Fruit fly (Drosophila melanogaster) whole organism, embryonic: Measurements from ENCODE around the gene CG3984.

Experiments used
- B-H1 ChIP-seq: fragments of 200-800 bp; sonication (Bioruptor generic); IDR thresholded peaks from 3 replicates; pipeline ENCODE4 v1.3.6; 2022; ENCODE audit warnings: missing biosample characterization, missing genetic modification characterization
- Blimp-1 ChIP-seq: fragments of 200-800 bp; sonication (Bioruptor generic); optimal IDR thresholded peaks from 3 replicates; lab custom pipeline; 2018; ENCODE audit warnings: missing biosample characterization, missing genetic modification characterization, mild to moderate bottlenecking, moderate library complexity, missing genetic modification reagents
- CG10267 ChIP-seq: fragments of 200-800 bp; sonication (Bioruptor generic); optimal IDR thresholded peaks from 2 replicates; lab custom pipeline; 2018; ENCODE audit warnings: missing biosample characterization, mild to moderate bottlenecking, missing genetic modification characterization, moderate library complexity
- CG10431 ChIP-seq: fragments of 200-800 bp; sonication (Bioruptor generic); optimal IDR thresholded peaks from 3 replicates; lab custom pipeline; 2018; ENCODE audit warnings: missing biosample characterization, mild to moderate bottlenecking, missing genetic modification characterization
- CG11456 ChIP-seq: fragments of 200-800 bp; sonication (Bioruptor generic); IDR thresholded peaks from 3 replicates; pipeline ENCODE4 v1.3.6; 2022; ENCODE audit warnings: missing biosample characterization, missing genetic modification characterization
- CG12236 ChIP-seq: fragments of 200-800 bp; sonication (Bioruptor generic); optimal IDR thresholded peaks from 2 replicates; lab custom pipeline; 2016; ENCODE audit warnings: missing biosample characterization, missing genetic modification characterization
- CG12744 ChIP-seq: fragments of 200-800 bp; sonication (Bioruptor generic); optimal IDR thresholded peaks from 2 replicates; lab custom pipeline; 2016; ENCODE audit warnings: missing biosample characterization, missing genetic modification characterization
- CG12942 ChIP-seq: fragments of 200-800 bp; sonication (Bioruptor generic); optimal IDR thresholded peaks from 3 replicates; lab custom pipeline; 2016; ENCODE audit warnings: missing biosample characterization, missing genetic modification characterization
- CG13424 ChIP-seq: fragments of 200-800 bp; sonication (Bioruptor generic); optimal IDR thresholded peaks from 2 replicates; lab custom pipeline; 2019; ENCODE audit warnings: missing biosample characterization, mild to moderate bottlenecking, missing genetic modification characterization, moderate library complexity
- CG1602 ChIP-seq: fragments of 200-800 bp; sonication (Bioruptor generic); optimal IDR thresholded peaks from 3 replicates; lab custom pipeline; 2016; ENCODE audit warnings: missing biosample characterization, missing genetic modification characterization
- CG1603 ChIP-seq: fragments of 200-800 bp; sonication (Bioruptor generic); optimal IDR thresholded peaks from 2 replicates; lab custom pipeline; 2019; ENCODE audit warnings: missing biosample characterization, mild to moderate bottlenecking, missing genetic modification characterization, moderate library complexity
- CG17829 ChIP-seq: fragments of 200-800 bp; optimal IDR thresholded peaks from 2 replicates; lab custom pipeline; 2019; ENCODE audit warnings: missing biosample characterization, mild to moderate bottlenecking, missing genetic modification characterization, moderate library complexity
- CG2202 ChIP-seq: fragments of 200-800 bp; sonication (Bioruptor generic); optimal IDR thresholded peaks from 2 replicates; lab custom pipeline; 2018; ENCODE audit warnings: missing biosample characterization, mild to moderate bottlenecking, missing genetic modification characterization
- CG42726 ChIP-seq: fragments of 200-800 bp; sonication (Bioruptor generic); IDR thresholded peaks from 2 replicates; pipeline ENCODE4 v1.3.6; 2022; ENCODE audit warnings: missing biosample characterization, missing genetic modification characterization; ENCODE audit not compliant: partially characterized antibody
- CG4328 ChIP-seq: fragments of 200-800 bp; sonication (Bioruptor generic); optimal IDR thresholded peaks from 3 replicates; lab custom pipeline; 2017; ENCODE audit warnings: missing biosample characterization, missing genetic modification reagents, missing genetic modification characterization
- CG4617 ChIP-seq: fragments of 200-800 bp; sonication (Bioruptor generic); optimal IDR thresholded peaks from 3 replicates; lab custom pipeline; 2016; ENCODE audit warnings: missing biosample characterization, missing genetic modification characterization, borderline replicate concordance
- CG6254 ChIP-seq: fragments of 200-800 bp; sonication (Bioruptor generic); optimal IDR thresholded peaks from 3 replicates; lab custom pipeline; 2017; ENCODE audit warnings: mild to moderate bottlenecking, missing biosample characterization, missing genetic modification reagents, missing genetic modification characterization
- CG7372 ChIP-seq: fragments of 200-800 bp; sonication (Bioruptor generic); IDR thresholded peaks from 2 replicates; pipeline ENCODE4 v1.3.6; 2022; ENCODE audit warnings: missing biosample characterization, missing genetic modification characterization
- CG7745 ChIP-seq: fragments of 200-800 bp; sonication (Bioruptor generic); optimal IDR thresholded peaks from 2 replicates; lab custom pipeline; 2018; ENCODE audit warnings: missing biosample characterization, mild to moderate bottlenecking, missing genetic modification characterization, moderate library complexity
- CHES-1-like ChIP-seq: fragments of 200-800 bp; sonication (Bioruptor generic); optimal IDR thresholded peaks from 2 replicates; lab custom pipeline; 2016; ENCODE audit warnings: missing biosample characterization, missing genetic modification characterization
- Dad ChIP-seq: fragments of 200-800 bp; sonication (Bioruptor generic); optimal IDR thresholded peaks from 3 replicates; lab custom pipeline; 2016; ENCODE audit warnings: missing biosample characterization, missing genetic modification characterization
- Hey ChIP-seq: fragments of 200-800 bp; sonication (Bioruptor generic); optimal IDR thresholded peaks from 3 replicates; lab custom pipeline; 2018; ENCODE audit warnings: missing biosample characterization, mild to moderate bottlenecking, missing genetic modification characterization
- HmgZ ChIP-seq: fragments of 200-800 bp; sonication (Bioruptor generic); optimal IDR thresholded peaks from 2 replicates; lab custom pipeline; 2018; ENCODE audit warnings: missing biosample characterization, mild to moderate bottlenecking, missing genetic modification characterization
- Mad ChIP-seq: fragments of 200-800 bp; sonication (Bioruptor generic); optimal IDR thresholded peaks from 2 replicates; lab custom pipeline; 2016; ENCODE audit warnings: missing biosample characterization, missing genetic modification characterization
- NC2α ChIP-seq: fragments of 200-800 bp; sonication (Bioruptor generic); optimal IDR thresholded peaks from 2 replicates; lab custom pipeline; 2016; ENCODE audit warnings: missing biosample characterization, missing genetic modification characterization
- NC2β ChIP-seq: fragments of 200-800 bp; sonication (Bioruptor generic); optimal IDR thresholded peaks from 2 replicates; lab custom pipeline; 2016; ENCODE audit warnings: missing biosample characterization, missing genetic modification characterization
- NK7.1 ChIP-seq: fragments of 200-800 bp; sonication (Bioruptor generic); optimal IDR thresholded peaks from 3 replicates; lab custom pipeline; 2016; ENCODE audit warnings: missing biosample characterization, missing genetic modification characterization
- Neu2 ChIP-seq: fragments of 200-800 bp; sonication (Bioruptor generic); optimal IDR thresholded peaks from 3 replicates; lab custom pipeline; 2016; ENCODE audit warnings: missing biosample characterization, missing genetic modification characterization, borderline replicate concordance
- Oaz ChIP-seq: fragments of 200-800 bp; sonication (Bioruptor generic); IDR thresholded peaks from 2 replicates; pipeline ENCODE4 v1.3.6; 2022; ENCODE audit warnings: missing biosample characterization, missing genetic modification characterization
- amos ChIP-seq: fragments of 200-800 bp; sonication (Bioruptor generic); IDR thresholded peaks from 2 replicates; pipeline ENCODE4 v1.3.6; 2022; ENCODE audit warnings: missing biosample characterization, missing genetic modification characterization; ENCODE audit not compliant: partially characterized antibody
- ash1 ChIP-seq: fragments of 200-800 bp; sonication (Bioruptor generic); optimal IDR thresholded peaks from 2 replicates; lab custom pipeline; 2018; ENCODE audit warnings: missing biosample characterization, mild to moderate bottlenecking, missing genetic modification characterization
- bowl ChIP-seq: fragments of 200-800 bp; sonication (Bioruptor generic); IDR thresholded peaks from 2 replicates; pipeline ENCODE4 v1.3.6; 2022; ENCODE audit warnings: missing biosample characterization, missing genetic modification characterization
- btn ChIP-seq: fragments of 200-800 bp; sonication (Bioruptor generic); optimal IDR thresholded peaks from 2 replicates; lab custom pipeline; 2016; ENCODE audit warnings: missing biosample characterization, missing genetic modification characterization
- chm ChIP-seq: fragments of 200-800 bp; sonication (Bioruptor generic); IDR thresholded peaks from 2 replicates; pipeline ENCODE4 v1.3.6; 2022; ENCODE audit warnings: missing biosample characterization, missing genetic modification characterization
- dan ChIP-seq: fragments of 200-800 bp; sonication (Bioruptor generic); IDR thresholded peaks from 2 replicates; pipeline ENCODE4 v1.3.6; 2022; ENCODE audit warnings: missing biosample characterization, missing genetic modification characterization
- dm ChIP-seq: fragments of 200-800 bp; sonication (Bioruptor generic); optimal IDR thresholded peaks from 3 replicates; lab custom pipeline; 2016; ENCODE audit warnings: missing biosample characterization, missing genetic modification characterization
- dpn ChIP-seq, 2 experiments: fragments of 200-800 bp; sonication (Bioruptor generic); optimal IDR thresholded peaks; 3 replicates each; lab custom pipeline; 2016; ENCODE audit warnings: missing biosample characterization in 2 of 2, missing genetic modification characterization in 2 of 2
- ems ChIP-seq: fragments of 200-800 bp; sonication (Bioruptor generic); optimal IDR thresholded peaks from 3 replicates; lab custom pipeline; 2016; ENCODE audit warnings: missing biosample characterization, missing genetic modification characterization
- eve ChIP-seq, 2 experiments: fragments of >200 bp; optimal IDR thresholded peaks; 2 replicates each; lab custom pipeline; 2017; ENCODE audit warnings: missing biosample characterization in 2 of 2, missing genetic modification characterization in 2 of 2
- eyg ChIP-seq: fragments of 200-800 bp; sonication (Bioruptor generic); optimal IDR thresholded peaks from 3 replicates; lab custom pipeline; 2016; ENCODE audit warnings: missing biosample characterization, missing genetic modification characterization
- fd3F ChIP-seq: fragments of 200-800 bp; sonication (Bioruptor generic); optimal IDR thresholded peaks from 2 replicates; lab custom pipeline; 2018; ENCODE audit warnings: missing biosample characterization, mild to moderate bottlenecking, missing genetic modification characterization, moderate library complexity
- gro ChIP-seq: fragments of 200-800 bp; sonication (Bioruptor generic); optimal IDR thresholded peaks from 2 replicates; lab custom pipeline; 2016; ENCODE audit warnings: missing biosample characterization, missing genetic modification characterization
- h ChIP-seq: fragments of >200 bp; optimal IDR thresholded peaks from 2 replicates; lab custom pipeline; 2017
- kay ChIP-seq: fragments of 200-800 bp; sonication (Bioruptor generic); optimal IDR thresholded peaks from 2 replicates; lab custom pipeline; 2016; ENCODE audit warnings: missing biosample characterization, missing genetic modification characterization
- klu ChIP-seq: fragments of 200-800 bp; sonication (Bioruptor generic); IDR thresholded peaks from 2 replicates; pipeline ENCODE4 v1.3.6; 2022; ENCODE audit warnings: missing biosample characterization, missing genetic modification characterization
- nmo ChIP-seq: fragments of 200-800 bp; sonication (Bioruptor generic); optimal IDR thresholded peaks from 2 replicates; lab custom pipeline; 2018; ENCODE audit warnings: missing biosample characterization, mild to moderate bottlenecking, missing genetic modification characterization, moderate library complexity
- otp ChIP-seq: fragments of 200-800 bp; sonication (Bioruptor generic); IDR thresholded peaks from 3 replicates; pipeline ENCODE4, ENCODE4 v1.3.6; 2022; ENCODE audit warnings: missing biosample characterization, missing genetic modification characterization
- sc ChIP-seq, 3 experiments: fragments of >200 bp in 2 of 3; fragments of 200-800 bp in 1 of 3; sonication (Bioruptor generic) in 1 of 3; optimal IDR thresholded peaks; 2 replicates in 2 of 3; 3 replicates in 1 of 3; lab custom pipeline; 2017; ENCODE audit warnings: mild to moderate bottlenecking in 1 of 3, missing biosample characterization in 1 of 3, missing genetic modification characterization in 1 of 3, missing genetic modification reagents in 1 of 3
- sob ChIP-seq: fragments of 200-800 bp; sonication (Bioruptor generic); IDR thresholded peaks from 2 replicates; pipeline ENCODE4 v1.3.6; 2022; ENCODE audit warnings: missing biosample characterization, missing genetic modification characterization
- zen ChIP-seq: fragments of 200-800 bp; sonication (Bioruptor generic); optimal IDR thresholded peaks from 3 replicates; lab custom pipeline; 2018; ENCODE audit warnings: missing biosample characterization, mild to moderate bottlenecking, missing genetic modification characterization, moderate library complexity

CG3984 gene

DNA sequence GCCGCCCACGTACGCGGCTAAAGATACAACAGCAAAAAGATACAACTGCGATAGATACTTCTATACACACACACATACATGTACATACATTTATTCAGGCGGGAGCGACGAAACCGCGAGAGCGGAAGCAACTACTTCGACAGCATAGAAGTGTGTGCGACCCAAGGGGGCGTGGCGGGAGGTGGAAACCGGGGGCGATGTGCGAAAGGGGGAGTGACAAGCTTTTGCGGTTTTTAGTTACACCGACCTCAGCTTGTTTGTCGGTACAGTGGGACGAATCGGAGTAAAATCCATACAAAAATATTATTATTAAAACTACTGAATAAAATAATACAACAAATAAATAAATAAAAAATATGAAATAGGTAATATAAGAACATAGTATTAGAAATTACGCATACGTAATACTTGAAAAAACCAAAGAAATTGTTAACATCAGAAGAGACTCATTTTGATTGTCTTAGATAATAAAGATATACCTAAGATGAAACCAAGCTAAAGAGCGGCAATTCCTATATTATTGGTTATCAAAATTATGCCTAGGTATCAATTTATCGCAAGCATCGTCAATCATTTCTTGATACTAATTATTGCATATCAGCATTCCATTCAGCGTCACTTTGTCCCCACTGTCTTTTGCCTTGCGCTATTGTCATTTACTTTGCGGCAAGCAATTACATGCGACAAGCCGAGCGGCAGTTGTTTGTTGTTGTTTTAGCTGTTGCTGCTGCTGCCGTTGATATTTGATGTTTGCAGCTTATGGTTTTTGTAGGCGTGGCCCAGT, 8.1 kb upstream of the CG3984 start (continued):
- TF ChIP-seq CG4328 (no peak), gro (GFP tag; lab: Kevin White, UChicago) (no peak), CG17829 (tag; lab: Kevin White, UChicago) (peak; percentile 16), fd3F (no peak), bowl (GFP tag; lab: Robert Waterston, UW) (no peak), sc (optimal IDR thresholded peaks at IDR 0.05; lab: Kevin White, UChicago) (no peak), sc (GFP tag; optimal IDR thresholded peaks at IDR 0.05; lab: Kevin White, UChicago) (no peak), CG1602 (no peak), kay (no peak), B-H1 (GFP tag; lab: Robert Waterston, UW) (no peak), NC2β (GFP tag; lab: Kevin White, UChicago) (no peak), CG1603 (tag; lab: Kevin White, UChicago) (peak; percentile 18), chm (no peak), sob (GFP tag; lab: Robert Waterston, UW) (no peak), CG13424 (tag; lab: Kevin White, UChicago) (peak; percentile 43), Hey (no peak), amos (no peak), ash1 (no peak), nmo (GFP tag; lab: Kevin White, UChicago) (peak; percentile 52), CG7372 (GFP tag; lab: Robert Waterston, UW) (no peak), dan (GFP tag; lab: Robert Waterston, UW) (no peak), CG12942 (GFP tag; lab: Kevin White, UChicago) (no peak), dpn (GFP tag; optimal IDR thresholded peaks at IDR 0.05; lab: Kevin White, UChicago) (peak in 1 of 2 experiments; percentile 33), klu (GFP tag; lab: Robert Waterston, UW) (peak; percentile 47; the same call in 1 of the 2 replicates), CHES-1-like (GFP tag; lab: Kevin White, UChicago) (no peak), Neu2 (GFP tag; lab: Kevin White, UChicago) (no peak), dm (no peak), zen (tag; lab: Kevin White, UChicago) (no peak), CG10267 (tag; lab: Kevin White, UChicago) (peak; percentile 13), CG2202 (no peak), NC2α (GFP tag; lab: Kevin White, UChicago) (no peak), CG42726 (no peak), Blimp-1 (peak; percentile 16), Mad (GFP tag; lab: Kevin White, UChicago) (no peak), NK7.1 (GFP tag; lab: Kevin White, UChicago) (no peak), CG10431 (GFP tag; lab: Kevin White, UChicago) (no peak), CG11456 (GFP tag; lab: Robert Waterston, UW) (0 out of 3 replicates have a peak, but pooled peaks have one; percentile 16), btn (GFP tag; lab: Kevin White, UChicago) (no peak), h (lab: Kevin White, UChicago) (no peak), ems (no peak), otp (GFP tag; lab: Robert Waterston, UW) (no peak), eve (GFP tag; optimal IDR thresholded peaks at IDR 0.05; lab: Kevin White, UChicago) (no peak), Dad (GFP tag; lab: Kevin White, UChicago) (no peak), CG6254 (no peak), eyg (GFP tag; lab: Kevin White, UChicago) (no peak), HmgZ (no peak), CG7745 (tag; lab: Kevin White, UChicago) (no peak), CG12236 (GFP tag; lab: Kevin White, UChicago) (no peak), CG12744 (no peak), Oaz (GFP tag; lab: Robert Waterston, UW) (no peak), CG4617 (GFP tag; lab: Kevin White, UChicago) (no peak)
